Worm (Caenorhabditis elegans) whole organism, late embryonic: ENCODE data around the gene R02E4.3.

Experiments
- C08G9.2 ChIP-seq: sonication (generic microtip); optimal IDR thresholded peaks from 2 replicates; lab custom pipeline; 2016; ENCODE audit warnings: mild to moderate bottlenecking, missing genetic modification characterization, moderate library complexity, missing compliant biosample characterization
- K09A11.1 ChIP-seq: sonication (generic microtip); optimal IDR thresholded peaks from 2 replicates; lab custom pipeline; 2017; ENCODE audit warnings: antibody characterized with exemption, mild to moderate bottlenecking, missing genetic modification characterization, missing compliant biosample characterization; ENCODE audit not compliant: insufficient read depth
- ama-1 ChIP-seq: fragments of 150-350 bp; optimal IDR thresholded peaks from 2 replicates; lab custom pipeline; 2014
- ceh-22 ChIP-seq: sonication (generic microtip); optimal IDR thresholded peaks from 2 replicates; lab custom pipeline; 2017; ENCODE audit warnings: missing biosample characterization, missing genetic modification characterization
- elt-2 ChIP-seq: sonication (generic microtip); optimal IDR thresholded peaks from 2 replicates; lab custom pipeline; 2016; ENCODE audit warnings: missing genetic modification reagents, missing genetic modification characterization, missing compliant biosample characterization
- ets-4 ChIP-seq: sonication (generic microtip); optimal IDR thresholded peaks from 2 replicates; lab custom pipeline; 2016; ENCODE audit warnings: missing genetic modification characterization, missing compliant biosample characterization
- fax-1 ChIP-seq: sonication (generic microtip); optimal IDR thresholded peaks from 2 replicates; lab custom pipeline; 2016; ENCODE audit warnings: missing genotype, missing genetic modification characterization, missing compliant biosample characterization
- hlh-13 ChIP-seq: fragments of 200-800 bp; sonication (Bioruptor generic); optimal IDR thresholded peaks from 2 replicates; lab custom pipeline; 2018; ENCODE audit warnings: mild to moderate bottlenecking, missing genetic modification characterization, missing compliant biosample characterization
- hlh-30 ChIP-seq: sonication (generic microtip); optimal IDR thresholded peaks from 2 replicates; lab custom pipeline; 2017; ENCODE audit warnings: antibody characterized with exemption, missing genetic modification characterization, missing compliant biosample characterization; ENCODE audit not compliant: insufficient read depth
- lim-6 ChIP-seq: sonication (generic microtip); optimal IDR thresholded peaks from 2 replicates; lab custom pipeline; 2016; ENCODE audit warnings: missing genetic modification characterization, missing compliant biosample characterization
- mec-3 ChIP-seq: sonication (generic microtip); optimal IDR thresholded peaks from 2 replicates; lab custom pipeline; 2016; ENCODE audit warnings: borderline replicate concordance, missing genetic modification characterization, missing compliant biosample characterization
- syd-9 ChIP-seq: sonication (generic microtip); optimal IDR thresholded peaks from 2 replicates; lab custom pipeline; 2016; ENCODE audit warnings: mild to moderate bottlenecking, missing genetic modification characterization, moderate library complexity, missing compliant biosample characterization
- tbx-2 ChIP-seq: sonication (generic microtip); optimal IDR thresholded peaks from 2 replicates; lab custom pipeline; 2016; ENCODE audit warnings: missing genetic modification characterization, missing compliant biosample characterization

ce11 chrX:4146046-4146445, 44.1 kb upstream of the R02E4.3 start:
- TF ChIP-seq K09A11.1, result no peak
- TF ChIP-seq C08G9.2 (tag; lab: Kevin White, UChicago), result no peak
- no peak for TF ChIP-seq hlh-30
- TF ChIP-seq fax-1 (tag; lab: Kevin White, UChicago), result no peak
- no peak for TF ChIP-seq mec-3 (tag; lab: Kevin White, UChicago)
- TF ChIP-seq hlh-13, result no peak
- no peak for TF ChIP-seq syd-9 (tag; lab: Kevin White, UChicago)
- no peak for TF ChIP-seq ceh-22
- no peak for TF ChIP-seq ama-1 (lab: Kevin White, UChicago)
- TF ChIP-seq ets-4 (tag; lab: Kevin White, UChicago), result no peak
- no peak for TF ChIP-seq lim-6 (tag; lab: Kevin White, UChicago)
- no peak for TF ChIP-seq elt-2 (tag; lab: Kevin White, UChicago)
- TF ChIP-seq tbx-2 (tag; lab: Kevin White, UChicago), result no peak
